Worm (Caenorhabditis elegans) whole organism, early embryonic: ENCODE results near the gene Y119D3B.14.

Experiments
- B0310.2 ChIP-seq: sonication (generic microtip); optimal IDR thresholded peaks from 2 replicates; lab custom pipeline; 2016; ENCODE audit warnings: mild to moderate bottlenecking, missing genetic modification characterization, missing compliant biosample characterization
- F13C5.2 ChIP-seq: sonication (generic microtip); optimal IDR thresholded peaks from 2 replicates; lab custom pipeline; 2017; ENCODE audit warnings: mild to moderate bottlenecking, missing genetic modification characterization, inconsistent platforms, missing compliant biosample characterization
- aly-1 ChIP-seq: sonication (generic microtip); optimal IDR thresholded peaks from 2 replicates; lab custom pipeline; 2016; ENCODE audit warnings: missing genetic modification characterization, missing compliant biosample characterization
- ama-1 ChIP-seq: fragments of 150-350 bp; optimal IDR thresholded peaks from 2 replicates; lab custom pipeline; 2014
- ceh-36 ChIP-seq: sonication (generic microtip); optimal IDR thresholded peaks from 2 replicates; lab custom pipeline; 2016; ENCODE audit warnings: missing genetic modification characterization, inconsistent platforms, missing compliant biosample characterization
- flt-1 ChIP-seq: fragments of 200-800 bp; sonication (Bioruptor generic); IDR thresholded peaks from 2 replicates; pipeline ENCODE4 v1.3.6; 2022; ENCODE audit warnings: missing genetic modification characterization, missing compliant biosample characterization
- hmg-4 ChIP-seq: fragments of 200-800 bp; sonication (Bioruptor generic); optimal IDR thresholded peaks from 2 replicates; lab custom pipeline; 2018; ENCODE audit warnings: mild to moderate bottlenecking, missing genetic modification characterization, missing compliant biosample characterization
- hnd-1 ChIP-seq: sonication (generic microtip); optimal IDR thresholded peaks from 2 replicates; lab custom pipeline; 2016; ENCODE audit warnings: missing genetic modification characterization, missing compliant biosample characterization
- pes-1 ChIP-seq: fragments of 200-800 bp; sonication (Bioruptor generic); IDR thresholded peaks from 2 replicates; pipeline ENCODE4 v1.3.6; 2022; ENCODE audit warnings: missing genetic modification reagents, missing genetic modification characterization, missing compliant biosample characterization
- scrt-1 ChIP-seq: fragments of 200-800 bp; sonication (Bioruptor generic); IDR thresholded peaks from 2 replicates; pipeline ENCODE4 v1.3.6; 2022; ENCODE audit warnings: missing genetic modification characterization, missing compliant biosample characterization
- tbx-11 ChIP-seq: fragments of 200-800 bp; sonication (Bioruptor generic); IDR thresholded peaks from 2 replicates; pipeline ENCODE4 v1.3.6; 2022; ENCODE audit warnings: missing genetic modification characterization, missing compliant biosample characterization
- tra-4 ChIP-seq: sonication (generic microtip); optimal IDR thresholded peaks from 2 replicates; lab custom pipeline; 2017; ENCODE audit warnings: missing genetic modification characterization, missing compliant biosample characterization

ce11 chrIII:1214121-1214673 lies 20.6 kb upstream of the Y119D3B.14 start:
- TF ChIP-seq flt-1 (no peak), ama-1 (lab: Kevin White, UChicago) (no peak), aly-1 (tag; lab: Kevin White, UChicago) (no peak), scrt-1 (no peak), B0310.2 (tag; lab: Kevin White, UChicago) (no peak), ceh-36 (tag; lab: Kevin White, UChicago) (no peak), pes-1 (GFP tag; lab: Robert Waterston, UW) (no peak), tbx-11 (GFP tag; lab: Robert Waterston, UW) (no peak), hnd-1 (tag; lab: Kevin White, UChicago) (no peak), tra-4 (tag; lab: Kevin White, UChicago) (no peak), F13C5.2 (tag; lab: Kevin White, UChicago) (no peak), hmg-4 (no peak)
